Fruit fly (Drosophila melanogaster): ENCODE measurements around the gene CG5391.

DNA sequence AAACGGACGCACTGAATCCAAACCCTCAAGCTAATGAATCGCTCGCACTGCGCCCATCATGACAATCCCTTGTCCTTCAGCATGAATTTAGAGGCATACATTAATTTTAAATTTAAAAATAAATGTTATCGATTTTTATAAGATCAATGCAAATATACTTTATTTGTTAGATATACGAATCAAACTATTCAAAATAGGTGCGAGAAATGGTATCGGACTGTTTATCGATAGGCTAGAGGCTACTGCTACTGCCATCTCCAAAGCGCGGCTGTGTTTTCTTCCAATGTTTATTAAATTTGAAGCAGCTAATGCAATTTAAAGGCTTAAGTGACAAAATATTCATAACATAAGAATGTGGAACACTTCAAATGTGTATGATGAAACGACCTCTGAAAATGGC is 47.1 kb upstream of the CG5391 start, which contains the start of gene CG43342:
- TF ChIP-seq Myc (optimal IDR thresholded peaks at IDR 0.05) = no peak
- TF ChIP-seq ttk (optimal IDR thresholded peaks at IDR 0.05) = no peak
- TF ChIP-seq psq (optimal IDR thresholded peaks at IDR 0.05) = no peak
- no peak for TF ChIP-seq h (optimal IDR thresholded peaks at IDR 0.05)
- no peak for TF ChIP-seq insv (optimal IDR thresholded peaks at IDR 0.05)
